Worm (Caenorhabditis elegans): ENCODE data around the gene zyg-8.
A peak's percentile ranks its signal among the peaks of the same experiment; 100 is the strongest.

Gene zyg-8

ce11 chrIII:12052206-12052605 is 9.3 kb upstream of the zyg-8 start, which contains the start of gene Y79H2A.3:
Gene Y79H2A.3 (minus strand): TSS chrIII:12052306.
- TF ChIP-seq W03F9.2 (tag; optimal IDR thresholded peaks at IDR 0.05): no peak
- no peak for TF ChIP-seq dao-5 (tag; optimal IDR thresholded peaks at IDR 0.05)
- no peak for TF ChIP-seq him-1 (tag; optimal IDR thresholded peaks at IDR 0.05)

- TF ChIP-seq dao-5 (tag; optimal IDR thresholded peaks at IDR 0.05) (no peak), W03F9.2 (tag; optimal IDR thresholded peaks at IDR 0.05) (peak; percentile 10)
Measured at ce11 chrIII:12058429-12058828, 3.1 kb upstream of the zyg-8 start, which contains the start of gene arx-3. Gene arx-3 (minus strand): TSS chrIII:12058458.

- TF ChIP-seq dao-5 (tag; optimal IDR thresholded peaks at IDR 0.05): no peak
- no peak for TF ChIP-seq W03F9.2 (tag; optimal IDR thresholded peaks at IDR 0.05)
- TF ChIP-seq him-1 (tag; optimal IDR thresholded peaks at IDR 0.05): no peak
Measured at ce11 chrIII:12059521-12059920, 2.0 kb upstream of the zyg-8 start.

DNA sequence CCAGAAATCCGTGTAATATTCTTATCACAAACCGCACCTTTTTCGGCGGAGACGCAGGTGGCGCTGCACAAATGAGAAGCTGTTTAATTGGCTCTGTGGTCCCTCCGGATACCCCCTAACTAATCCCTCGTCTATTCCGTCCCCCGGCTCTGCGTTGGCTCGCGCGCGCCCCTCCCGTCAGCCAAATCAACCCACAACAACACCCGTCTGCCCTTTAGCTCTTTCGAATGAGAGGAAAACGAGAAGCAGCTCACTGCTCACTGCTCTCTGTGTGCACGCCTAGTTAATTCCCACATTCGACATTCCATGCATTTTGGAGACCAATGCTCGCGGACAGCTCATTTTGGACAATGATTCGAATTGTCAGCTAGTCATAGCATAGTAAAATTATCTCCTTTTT is 1.4 kb upstream of the zyg-8 start:
- TF ChIP-seq dao-5 (tag; optimal IDR thresholded peaks at IDR 0.05) (no peak), him-1 (tag; optimal IDR thresholded peaks at IDR 0.05) (no peak), W03F9.2 (tag; optimal IDR thresholded peaks at IDR 0.05) (no peak)

ce11 chrIII:12063934-12064333 is 2.4 kb downstream of the zyg-8 start:
- TF ChIP-seq dao-5 (tag; optimal IDR thresholded peaks at IDR 0.05): no peak
- TF ChIP-seq him-1 (tag; optimal IDR thresholded peaks at IDR 0.05): no peak
- no peak for TF ChIP-seq W03F9.2 (tag; optimal IDR thresholded peaks at IDR 0.05)

DNA sequence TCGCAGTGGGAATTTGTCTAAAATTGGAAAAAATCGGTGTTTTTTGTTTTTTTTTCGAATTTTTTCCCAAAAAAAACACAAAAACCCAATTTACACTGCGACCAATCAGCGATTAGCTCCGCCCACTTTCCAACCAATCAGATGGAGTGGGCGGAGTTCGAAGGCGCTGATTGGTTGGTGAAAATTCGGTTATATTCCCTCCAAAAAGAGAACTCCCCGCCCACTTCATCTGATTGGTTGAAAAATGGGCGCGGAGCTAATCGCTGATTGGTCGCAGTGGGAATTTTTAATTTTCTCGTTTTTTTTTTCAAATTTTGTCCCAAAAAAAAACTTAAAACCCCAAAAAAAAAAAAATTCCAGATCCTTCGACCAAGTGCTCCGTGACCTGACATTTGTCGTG is 3.0 kb downstream of the zyg-8 start:
- TF ChIP-seq dao-5 (tag; optimal IDR thresholded peaks at IDR 0.05) (no peak), W03F9.2 (tag; optimal IDR thresholded peaks at IDR 0.05) (no peak), him-1 (tag; optimal IDR thresholded peaks at IDR 0.05) (no peak)

ce11 chrIII:12067736-12068135 is 6.2 kb downstream of the zyg-8 start:
- TF ChIP-seq dao-5 (tag; optimal IDR thresholded peaks at IDR 0.05) (no peak), W03F9.2 (tag; optimal IDR thresholded peaks at IDR 0.05) (no peak), him-1 (tag; optimal IDR thresholded peaks at IDR 0.05) (no peak)

DNA sequence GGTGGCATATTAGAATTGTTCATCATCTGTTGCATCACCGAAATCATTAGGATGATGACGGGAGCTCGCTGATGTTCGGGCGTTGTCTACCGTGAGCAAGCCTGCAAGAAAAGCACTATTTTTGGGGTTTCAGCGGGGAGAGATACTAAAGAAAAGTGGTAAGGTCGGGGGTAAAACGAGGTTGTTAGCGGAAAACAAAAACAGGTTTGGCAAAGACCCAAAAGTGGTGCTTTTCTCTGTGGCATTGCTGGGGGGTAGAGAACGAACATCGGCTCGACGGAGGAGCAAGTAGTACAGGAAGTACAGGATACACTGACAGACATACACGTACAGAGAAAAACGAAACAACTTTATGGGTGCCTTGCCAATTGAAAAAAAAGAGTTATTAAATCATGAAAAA is 15.9 kb downstream of the zyg-8 start, which contains the start of gene php-3:
php-3 (minus strand) TSS at position 101 of the 400 bp plus-strand sequence.
- TF ChIP-seq dao-5 (tag; optimal IDR thresholded peaks at IDR 0.05) (no peak), W03F9.2 (tag; optimal IDR thresholded peaks at IDR 0.05) (no peak), him-1 (tag; optimal IDR thresholded peaks at IDR 0.05) (no peak)

DNA sequence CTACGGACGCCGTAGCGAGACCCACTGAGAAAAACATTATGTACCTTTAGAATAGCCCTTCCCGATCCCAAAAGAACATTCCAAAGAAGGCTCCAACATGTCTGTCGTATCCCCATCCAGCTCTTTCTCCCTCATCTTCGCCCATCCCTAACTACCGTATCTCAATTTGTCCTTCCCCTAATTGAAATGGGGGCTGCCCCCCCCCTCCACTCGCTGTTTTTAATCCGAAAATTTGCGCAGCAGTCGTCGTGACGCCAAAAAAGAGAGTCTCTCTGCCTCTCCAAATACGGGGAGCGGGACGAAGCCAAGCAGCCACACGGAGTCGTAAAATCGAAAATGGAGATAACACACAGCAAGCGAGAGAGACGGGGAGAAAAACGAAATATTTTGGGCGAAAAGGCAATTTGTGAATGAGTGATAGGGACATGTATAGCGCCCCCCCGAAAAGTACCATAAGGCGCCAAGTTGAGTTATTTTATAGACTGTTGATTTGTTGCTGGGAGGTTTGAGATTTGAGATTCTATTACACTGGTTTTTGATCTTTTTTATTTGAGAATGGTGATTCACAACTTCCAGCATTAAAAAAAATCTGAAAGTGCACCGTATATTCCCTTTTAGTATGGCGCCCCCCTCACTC is 20.6 kb downstream of the zyg-8 start:
- TF ChIP-seq dao-5 (tag; optimal IDR thresholded peaks at IDR 0.05) (no peak), him-1 (tag; optimal IDR thresholded peaks at IDR 0.05) (no peak), W03F9.2 (tag; optimal IDR thresholded peaks at IDR 0.05) (no peak)

- no peak for TF ChIP-seq him-1 (tag; optimal IDR thresholded peaks at IDR 0.05)
- no peak for TF ChIP-seq W03F9.2 (tag; optimal IDR thresholded peaks at IDR 0.05)
- no peak for TF ChIP-seq dao-5 (tag; optimal IDR thresholded peaks at IDR 0.05)
Measured at ce11 chrIII:12084216-12084615, 22.7 kb downstream of the zyg-8 start, which contains the start of gene nob-1. Gene nob-1 (minus strand): TSS chrIII:12084316.

- TF ChIP-seq W03F9.2 (tag; optimal IDR thresholded peaks at IDR 0.05): no peak
- no peak for TF ChIP-seq him-1 (tag; optimal IDR thresholded peaks at IDR 0.05)
- no peak for TF ChIP-seq dao-5 (tag; optimal IDR thresholded peaks at IDR 0.05)
Measured at ce11 chrIII:12084749-12085307, 23.3 kb downstream of the zyg-8 start.

ce11 chrIII:12087564-12087963 is 26.1 kb downstream of the zyg-8 start:
- no peak for TF ChIP-seq dao-5 (tag; optimal IDR thresholded peaks at IDR 0.05)
- TF ChIP-seq him-1 (tag; optimal IDR thresholded peaks at IDR 0.05): no peak
- TF ChIP-seq W03F9.2 (tag; optimal IDR thresholded peaks at IDR 0.05): no peak

DNA sequence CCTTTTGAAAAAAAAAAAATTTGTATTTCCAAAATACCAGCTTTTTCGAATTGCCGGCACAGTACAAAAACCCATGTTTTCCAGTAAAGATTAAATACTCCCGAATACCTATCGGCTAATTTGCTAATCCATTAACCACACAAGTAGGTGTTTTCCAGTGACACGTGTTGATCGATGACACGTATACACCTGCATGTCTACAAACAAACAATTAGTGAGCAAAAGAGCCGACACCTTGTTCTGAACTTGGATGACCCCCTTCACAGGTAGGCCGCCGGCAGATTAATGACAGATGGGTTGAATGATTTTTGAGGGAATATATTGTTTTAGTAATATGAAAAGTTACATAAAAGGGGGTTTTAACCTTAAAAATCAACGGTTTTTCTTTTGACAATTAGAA is 31.1 kb downstream of the zyg-8 start:
- TF ChIP-seq him-1 (tag; optimal IDR thresholded peaks at IDR 0.05) (no peak), dao-5 (tag; optimal IDR thresholded peaks at IDR 0.05) (no peak), W03F9.2 (tag; optimal IDR thresholded peaks at IDR 0.05) (no peak)

DNA sequence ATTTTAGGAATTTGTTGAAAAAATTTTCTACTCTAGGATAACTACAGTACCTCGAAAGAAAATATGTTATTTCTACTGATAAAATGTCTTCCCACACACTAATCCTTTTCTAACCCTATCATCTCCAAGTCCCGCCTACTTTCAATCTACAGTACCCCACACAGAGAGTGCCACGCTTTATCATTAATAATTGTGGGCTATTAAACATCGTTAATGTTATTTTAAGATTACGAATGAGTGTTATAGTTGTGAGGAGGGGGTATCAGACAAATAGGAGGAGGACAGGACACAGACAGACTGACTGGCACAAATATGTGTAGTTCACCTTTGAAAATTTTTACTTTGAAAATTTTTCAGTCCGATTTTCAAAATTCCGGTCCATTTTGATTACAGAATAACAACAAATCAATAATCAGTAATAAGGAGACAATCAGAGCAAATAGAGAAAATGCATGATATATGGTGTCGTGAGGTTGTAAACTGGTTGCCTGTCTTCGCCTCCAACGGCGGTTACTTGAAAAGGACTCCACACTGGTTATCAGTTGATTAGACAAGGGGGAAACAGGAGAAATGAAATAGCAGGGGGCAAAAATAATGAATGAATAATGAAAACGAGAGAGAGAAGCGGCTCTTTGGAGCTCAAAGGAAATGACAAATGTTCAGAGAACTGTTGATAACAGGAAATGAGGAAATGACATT is 32.8 kb downstream of the zyg-8 start:
- TF ChIP-seq dao-5 (tag; optimal IDR thresholded peaks at IDR 0.05): no peak
- no peak for TF ChIP-seq him-1 (tag; optimal IDR thresholded peaks at IDR 0.05)
- no peak for TF ChIP-seq W03F9.2 (tag; optimal IDR thresholded peaks at IDR 0.05)
